Worm (Caenorhabditis elegans): ENCODE results near the gene F15E6.3.

ce11 chrIV:4259433-4259832 lies 35.3 kb upstream of the F15E6.3 start:
- TF ChIP-seq nhr-80 (tag; optimal IDR thresholded peaks at IDR 0.05) (peak; percentile 45), F23B12.7 (tag; optimal IDR thresholded peaks at IDR 0.05; ENCODE audit: insufficient read depth) (no peak), nhr-179 (tag; optimal IDR thresholded peaks at IDR 0.05) (no peak), F49E8.2 (tag; optimal IDR thresholded peaks at IDR 0.05; ENCODE audit: insufficient read depth) (no peak), B0261.1 (tag; optimal IDR thresholded peaks at IDR 0.05) (no peak), ZK185.1 (tag; optimal IDR thresholded peaks at IDR 0.05; ENCODE audit: poor library complexity, severe bottlenecking) (no peak)
